Fruit fly (Drosophila melanogaster) whole organism, embryonic: ENCODE data around the gene CG2955.

Experiments used
- Atf6 ChIP-seq: fragments of 200-800 bp; sonication (Bioruptor generic); IDR thresholded peaks from 2 replicates; pipeline ENCODE4 v1.3.6; 2022; ENCODE audit warnings: missing biosample characterization, missing genetic modification characterization
- CG10462 ChIP-seq: fragments of 200-800 bp; sonication (Bioruptor generic); optimal IDR thresholded peaks from 2 replicates; lab custom pipeline; 2016; ENCODE audit warnings: missing biosample characterization, missing genetic modification characterization
- CG10959 ChIP-seq: fragments of 200-800 bp; sonication (Bioruptor generic); IDR thresholded peaks from 2 replicates; pipeline ENCODE4 v1.3.6; 2022; ENCODE audit warnings: missing biosample characterization, missing genetic modification characterization
- CG13296 ChIP-seq: fragments of 200-800 bp; sonication (Bioruptor generic); optimal IDR thresholded peaks from 3 replicates; lab custom pipeline; 2018; ENCODE audit warnings: missing biosample characterization, mild to moderate bottlenecking, missing genetic modification characterization
- CG13894 ChIP-seq: fragments of 200-800 bp; sonication (Bioruptor generic); optimal IDR thresholded peaks from 3 replicates; lab custom pipeline; 2018; ENCODE audit warnings: missing biosample characterization, mild to moderate bottlenecking, missing genetic modification characterization, moderate library complexity
- CG14014 ChIP-seq: fragments of 200-800 bp; sonication (Bioruptor generic); IDR thresholded peaks from 2 replicates; pipeline ENCODE4 v1.3.6; 2022; ENCODE audit warnings: missing biosample characterization, missing genetic modification characterization
- CG14710 ChIP-seq: fragments of 200-800 bp; sonication (Bioruptor generic); optimal IDR thresholded peaks from 3 replicates; lab custom pipeline; 2019; ENCODE audit warnings: missing biosample characterization, mild to moderate bottlenecking, missing genetic modification characterization, moderate library complexity
- CG17612 ChIP-seq: fragments of 200-800 bp; sonication (Bioruptor generic); IDR thresholded peaks from 2 replicates; pipeline ENCODE4 v1.3.6; 2022; ENCODE audit warnings: missing biosample characterization, missing genetic modification characterization
- CG18476 ChIP-seq: fragments of 200-800 bp; sonication (Bioruptor generic); optimal IDR thresholded peaks from 2 replicates; lab custom pipeline; 2016; ENCODE audit warnings: missing biosample characterization, mild to moderate bottlenecking, missing genetic modification characterization
- CG2120 ChIP-seq: fragments of 200-800 bp; sonication (Bioruptor generic); optimal IDR thresholded peaks from 3 replicates; lab custom pipeline; 2016; ENCODE audit warnings: missing biosample characterization, missing genetic modification characterization
- CG31365 ChIP-seq: fragments of 200-800 bp; sonication (Bioruptor generic); optimal IDR thresholded peaks from 2 replicates; lab custom pipeline; 2018; ENCODE audit warnings: missing biosample characterization, mild to moderate bottlenecking, missing genetic modification characterization
- CG34224 ChIP-seq: fragments of 200-800 bp; sonication (Bioruptor generic); IDR thresholded peaks from 3 replicates; pipeline ENCODE4 v1.3.6; 2022; ENCODE audit warnings: missing biosample characterization, missing genetic modification characterization; ENCODE audit not compliant: partially characterized antibody
- CG4617 ChIP-seq: fragments of 200-800 bp; sonication (Bioruptor generic); optimal IDR thresholded peaks from 3 replicates; lab custom pipeline; 2016; ENCODE audit warnings: missing biosample characterization, missing genetic modification characterization, borderline replicate concordance
- CG5180 ChIP-seq: fragments of 200-800 bp; sonication (Bioruptor generic); optimal IDR thresholded peaks from 3 replicates; lab custom pipeline; 2017; ENCODE audit warnings: missing biosample characterization, missing genetic modification characterization, mild to moderate bottlenecking, moderate library complexity, missing genetic modification reagents
- CG6175 ChIP-seq: fragments of 200-800 bp; sonication (Bioruptor generic); IDR thresholded peaks from 3 replicates; pipeline ENCODE4 v1.3.6; 2022; ENCODE audit warnings: missing biosample characterization, missing genetic modification characterization
- CG7271 ChIP-seq: fragments of 200-800 bp; sonication (Bioruptor generic); optimal IDR thresholded peaks from 2 replicates; lab custom pipeline; 2018; ENCODE audit warnings: missing biosample characterization, mild to moderate bottlenecking, missing genetic modification characterization, moderate library complexity
- CG7745 ChIP-seq: fragments of 200-800 bp; sonication (Bioruptor generic); optimal IDR thresholded peaks from 2 replicates; lab custom pipeline; 2018; ENCODE audit warnings: missing biosample characterization, mild to moderate bottlenecking, missing genetic modification characterization, moderate library complexity
- CG7839 ChIP-seq: fragments of 200-800 bp; sonication (Bioruptor generic); optimal IDR thresholded peaks from 3 replicates; lab custom pipeline; 2018; ENCODE audit warnings: missing biosample characterization, mild to moderate bottlenecking, missing genetic modification characterization, moderate library complexity
- CG8388 ChIP-seq: fragments of 200-800 bp; sonication (Bioruptor generic); optimal IDR thresholded peaks from 2 replicates; lab custom pipeline; 2019; ENCODE audit warnings: missing biosample characterization, mild to moderate bottlenecking, missing genetic modification characterization, moderate library complexity
- CG8924 ChIP-seq: fragments of 200-800 bp; optimal IDR thresholded peaks from 3 replicates; lab custom pipeline; 2019; ENCODE audit warnings: missing biosample characterization, mild to moderate bottlenecking, missing genetic modification characterization, moderate library complexity
- CoRest ChIP-seq: fragments of 200-800 bp; sonication (Bioruptor generic); optimal IDR thresholded peaks from 3 replicates; lab custom pipeline; 2018; ENCODE audit warnings: missing biosample characterization, mild to moderate bottlenecking, missing genetic modification characterization, moderate library complexity
- Dp ChIP-seq: fragments of 200-800 bp; sonication (Bioruptor generic); optimal IDR thresholded peaks from 2 replicates; lab custom pipeline; 2018; ENCODE audit warnings: missing biosample characterization, mild to moderate bottlenecking, missing genetic modification characterization, moderate library complexity
- E2f2 ChIP-seq: fragments of 200-800 bp; sonication (Bioruptor generic); IDR thresholded peaks from 2 replicates; pipeline ENCODE4 v1.3.6; 2022; ENCODE audit warnings: missing biosample characterization, missing genetic modification characterization
- Jarid2 ChIP-seq: fragments of 200-800 bp; sonication (Bioruptor generic); optimal IDR thresholded peaks from 3 replicates; lab custom pipeline; 2017; ENCODE audit warnings: mild to moderate bottlenecking, missing biosample characterization, missing genetic modification reagents, missing genetic modification characterization
- Lim3 ChIP-seq: fragments of 200-800 bp; sonication (Bioruptor generic); IDR thresholded peaks from 2 replicates; pipeline ENCODE4 v1.3.6; 2022; ENCODE audit warnings: missing biosample characterization, missing genetic modification characterization
- MESR4 ChIP-seq: fragments of 200-800 bp; sonication (Bioruptor generic); optimal IDR thresholded peaks from 2 replicates; lab custom pipeline; 2018; ENCODE audit warnings: missing biosample characterization, mild to moderate bottlenecking, missing genetic modification characterization, moderate library complexity
- Nf-YA ChIP-seq: fragments of 200-800 bp; sonication (Bioruptor generic); IDR thresholded peaks from 2 replicates; pipeline ENCODE4 v1.3.6; 2022; ENCODE audit warnings: missing biosample characterization, missing genetic modification characterization
- Nf-YC ChIP-seq: fragments of 200-800 bp; optimal IDR thresholded peaks from 3 replicates; lab custom pipeline; 2019; ENCODE audit warnings: missing biosample characterization, mild to moderate bottlenecking, missing genetic modification characterization, moderate library complexity
- NfI ChIP-seq: fragments of 200-800 bp; sonication (Bioruptor generic); optimal IDR thresholded peaks from 3 replicates; lab custom pipeline; 2018; ENCODE audit warnings: missing biosample characterization, mild to moderate bottlenecking, missing genetic modification characterization, moderate library complexity
- Opbp ChIP-seq: fragments of 200-800 bp; sonication (Bioruptor generic); IDR thresholded peaks from 3 replicates; pipeline ENCODE4 v1.3.6; 2022; ENCODE audit warnings: missing biosample characterization, missing genetic modification characterization; ENCODE audit not compliant: partially characterized antibody
- Ssrp ChIP-seq: fragments of 200-800 bp; sonication (Bioruptor generic); optimal IDR thresholded peaks from 2 replicates; lab custom pipeline; 2018; ENCODE audit warnings: missing biosample characterization, mild to moderate bottlenecking, missing genetic modification characterization, moderate library complexity
- Taf1 ChIP-seq: fragments of 200-800 bp; sonication (Bioruptor generic); IDR thresholded peaks from 2 replicates; pipeline ENCODE4 v1.3.6; 2022; ENCODE audit warnings: missing biosample characterization, missing genetic modification characterization
- al ChIP-seq: fragments of 200-800 bp; sonication (Bioruptor generic); IDR thresholded peaks from 2 replicates; pipeline ENCODE4 v1.3.6; 2022; ENCODE audit warnings: missing biosample characterization, missing genetic modification characterization
- ap ChIP-seq: fragments of 200-800 bp; sonication (Bioruptor generic); IDR thresholded peaks from 2 replicates; pipeline ENCODE4 v1.3.6; 2022; ENCODE audit warnings: missing biosample characterization, missing genetic modification characterization
- btn ChIP-seq: fragments of 200-800 bp; sonication (Bioruptor generic); optimal IDR thresholded peaks from 2 replicates; lab custom pipeline; 2016; ENCODE audit warnings: missing biosample characterization, missing genetic modification characterization
- cas ChIP-seq: fragments of 200-800 bp; sonication (Bioruptor generic); IDR thresholded peaks from 2 replicates; pipeline ENCODE4 v1.3.6; 2022; ENCODE audit warnings: missing biosample characterization, missing genetic modification characterization
- corto ChIP-seq: fragments of 200-800 bp; sonication (Bioruptor generic); optimal IDR thresholded peaks from 2 replicates; lab custom pipeline; 2016; ENCODE audit warnings: missing biosample characterization, mild to moderate bottlenecking, missing genetic modification characterization, moderate library complexity
- dysf ChIP-seq: fragments of 200-800 bp; sonication (Bioruptor generic); IDR thresholded peaks from 3 replicates; pipeline ENCODE4 v1.3.6; 2022; ENCODE audit warnings: missing biosample characterization, missing genetic modification characterization
- en ChIP-seq: fragments of 200-800 bp; sonication (Bioruptor generic); optimal IDR thresholded peaks from 2 replicates; lab custom pipeline; 2016; ENCODE audit warnings: missing biosample characterization, missing genetic modification characterization
- fd102C ChIP-seq: fragments of 200-800 bp; sonication (Bioruptor generic); optimal IDR thresholded peaks from 2 replicates; lab custom pipeline; 2018; ENCODE audit warnings: missing biosample characterization, mild to moderate bottlenecking, missing genetic modification characterization, moderate library complexity
- ftz-f1 ChIP-seq: fragments of 200-800 bp; sonication (Bioruptor generic); optimal IDR thresholded peaks from 2 replicates; lab custom pipeline; 2016; ENCODE audit warnings: missing biosample characterization, missing genetic modification characterization
- gcm2 ChIP-seq: fragments of 200-800 bp; sonication (Bioruptor generic); optimal IDR thresholded peaks from 2 replicates; lab custom pipeline; 2016; ENCODE audit warnings: missing biosample characterization, missing genetic modification characterization
- ham ChIP-seq: fragments of 200-800 bp; sonication (Bioruptor generic); IDR thresholded peaks from 2 replicates; pipeline ENCODE4 v1.3.6; 2022; ENCODE audit warnings: missing biosample characterization, missing genetic modification characterization
- run ChIP-seq: fragments of 200-800 bp; sonication (Bioruptor generic); optimal IDR thresholded peaks from 3 replicates; lab custom pipeline; 2018; ENCODE audit warnings: missing biosample characterization, mild to moderate bottlenecking, missing genetic modification characterization
- seq ChIP-seq: fragments of 200-800 bp; sonication (Bioruptor generic); IDR thresholded peaks from 2 replicates; pipeline ENCODE4 v1.3.6; 2022; ENCODE audit warnings: missing biosample characterization, missing genetic modification characterization
- slou ChIP-seq: fragments of 200-800 bp; sonication (Bioruptor generic); optimal IDR thresholded peaks from 3 replicates; lab custom pipeline; 2016; ENCODE audit warnings: missing biosample characterization, missing genetic modification characterization
- so ChIP-seq: fragments of 200-800 bp; sonication (Bioruptor generic); IDR thresholded peaks from 3 replicates; pipeline ENCODE4 v1.3.6; 2022; ENCODE audit warnings: missing biosample characterization, missing genetic modification characterization
- stwl ChIP-seq: fragments of 200-800 bp; sonication (Bioruptor generic); optimal IDR thresholded peaks from 3 replicates; lab custom pipeline; 2018; ENCODE audit warnings: missing biosample characterization, mild to moderate bottlenecking, missing genetic modification characterization, moderate library complexity
- twi ChIP-seq: fragments of 200-800 bp; optimal IDR thresholded peaks from 2 replicates; lab custom pipeline; 2019; ENCODE audit warnings: missing biosample characterization, mild to moderate bottlenecking, missing genetic modification characterization, moderate library complexity
- unpg ChIP-seq: fragments of 200-800 bp; sonication (Bioruptor generic); optimal IDR thresholded peaks from 3 replicates; lab custom pipeline; 2018; ENCODE audit warnings: missing biosample characterization, mild to moderate bottlenecking, missing genetic modification characterization, moderate library complexity
- usp ChIP-seq: fragments of >200 bp; optimal IDR thresholded peaks from 2 replicates; lab custom pipeline; 2017; ENCODE audit warnings: missing biosample characterization, missing genetic modification characterization
- vfl ChIP-seq: fragments of 200-800 bp; sonication (Bioruptor generic); optimal IDR thresholded peaks from 2 replicates; lab custom pipeline; 2016; ENCODE audit warnings: missing biosample characterization, missing genetic modification characterization

CG2955 gene

DNA sequence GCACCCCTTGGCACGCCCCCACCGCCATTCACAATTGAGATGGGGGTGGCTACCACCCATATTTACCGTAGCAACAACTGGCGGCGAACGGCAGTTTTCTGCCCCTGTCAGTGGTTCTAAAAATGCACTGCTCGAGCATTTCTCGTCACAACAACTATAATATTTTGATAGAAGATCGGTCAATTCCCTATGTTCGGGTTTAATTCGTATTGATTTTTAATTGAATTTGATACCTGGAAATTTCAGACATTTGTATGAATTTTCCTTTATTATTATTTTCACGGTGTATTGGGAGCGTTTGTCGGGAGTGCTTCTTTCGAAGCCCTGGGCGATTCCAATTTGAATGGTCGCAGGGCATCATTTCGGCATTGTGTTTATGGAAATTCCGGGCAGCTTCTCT, 16.0 kb upstream of the CG2955 start (continued):
- TF ChIP-seq cas (no peak), CG5180 (GFP tag; lab: Kevin White, UChicago) (peak; percentile 50), ftz-f1 (GFP tag; lab: Kevin White, UChicago) (no peak), CG10959 (GFP tag; lab: Robert Waterston, UW) (no peak), Dp (GFP tag; lab: Kevin White, UChicago) (no peak), CG13894 (tag; lab: Kevin White, UChicago) (no peak), CoRest (peak; percentile 5), corto (GFP tag; lab: Kevin White, UChicago) (no peak), Nf-YC (tag; lab: Kevin White, UChicago) (no peak), CG14014 (no peak), fd102C (no peak), Ssrp (no peak), NfI (GFP tag; lab: Kevin White, UChicago) (no peak), Nf-YA (GFP tag; lab: Robert Waterston, UW) (no peak), CG7271 (tag; lab: Kevin White, UChicago) (no peak), CG31365 (tag; lab: Kevin White, UChicago) (peak; percentile 37), btn (no peak), stwl (tag; lab: Kevin White, UChicago) (no peak), CG17612 (GFP tag; lab: Robert Waterston, UW) (no peak), usp (no peak), CG13296 (peak; percentile 36), dysf (peak; percentile 55; the same call in 2 of the 3 replicates), ham (no peak), CG2120 (GFP tag; lab: Kevin White, UChicago) (peak; percentile 50), so (GFP tag; lab: Robert Waterston, UW) (no peak), CG8388 (peak; percentile 4), CG4617 (GFP tag; lab: Kevin White, UChicago) (no peak), CG14710 (tag; lab: Kevin White, UChicago) (peak; percentile 64), seq (GFP tag; lab: Robert Waterston, UW) (no peak), Opbp (GFP tag; lab: Robert Waterston, UW) (no peak), CG34224 (no peak), CG8924 (tag; lab: Kevin White, UChicago) (peak; percentile 9), gcm2 (GFP tag; lab: Kevin White, UChicago) (no peak), MESR4 (GFP tag; lab: Kevin White, UChicago) (no peak), CG18476 (no peak), al (no peak), unpg (peak; percentile 38), CG7745 (no peak), ap (GFP tag; lab: Robert Waterston, UW) (no peak), en (no peak), CG10462 (GFP tag; lab: Kevin White, UChicago) (no peak), Jarid2 (peak; percentile 4), Taf1 (GFP tag; lab: Robert Waterston, UW) (no peak), vfl (no peak), CG7839 (tag; lab: Kevin White, UChicago) (peak; percentile 35), E2f2 (GFP tag; lab: Robert Waterston, UW) (no peak), run (no peak), Lim3 (GFP tag; lab: Robert Waterston, UW) (no peak), Atf6 (GFP tag; lab: Robert Waterston, UW) (0 out of 2 replicates have a peak, but pooled peaks have one; percentile 13), slou (GFP tag; lab: Kevin White, UChicago) (no peak), twi (no peak), CG6175 (no peak)
